ENCODE assay signal across 3 worm cellular contexts in genomic region chrIII:10123586-10124233, ce11.
TF ChIP-seq lines count a peak whose summit lies in the region.

TSS of gene ttll-4 (plus strand) at chrIII:10124183.

TF ChIP-seq in whole organism, L1 larva, 84 proteins besides CTCF, POLR2A, EP300 and RAD21 (continued from another document and continues in another):
- TF ChIP-seq pqm-1 (tag; optimal IDR thresholded peaks at IDR 0.05; lab: Kevin White, UChicago) (no peak), hlh-17 (GFP tag; optimal IDR thresholded peaks at IDR 0.05; lab: Kevin White, UChicago; ENCODE audit: borderline replicate concordance) (no peak), nhr-12 (tag; optimal IDR thresholded peaks at IDR 0.05; lab: Kevin White, UChicago) (no peak), ceh-90 (tag; optimal IDR thresholded peaks at IDR 0.05; lab: Kevin White, UChicago) (no peak), nhr-77 (tag; optimal IDR thresholded peaks at IDR 0.05; lab: Kevin White, UChicago) (no peak), C16A3.4 (tag; optimal IDR thresholded peaks at IDR 0.05; lab: Kevin White, UChicago) (no peak), ceh-82 (tag; optimal IDR thresholded peaks at IDR 0.05; lab: Kevin White, UChicago) (peak; percentile 34 to 53 (median 46)), mab-9 (GFP tag; IDR thresholded peaks at IDR 0.05; lab: Robert Waterston, UW) (peak; percentile 58; the same call in 1 of the 2 replicates), nhr-85 (tag; lab: Kevin White, UChicago) (no peak), unc-98 (GFP tag; IDR thresholded peaks at IDR 0.05; lab: Robert Waterston, UW) (peak; percentile 72), unc-130 (tag; optimal IDR thresholded peaks at IDR 0.05; lab: Kevin White, UChicago) (no peak), Y116A8C.19 (tag; optimal IDR thresholded peaks at IDR 0.05; lab: Kevin White, UChicago; ENCODE audit: borderline replicate concordance) (no peak), dpl-1 (GFP tag; optimal IDR thresholded peaks at IDR 0.05; lab: Kevin White, UChicago) (peak in 2 of 3 experiments; percentile 0 to 48), irx-1 (tag; optimal IDR thresholded peaks at IDR 0.05; lab: Kevin White, UChicago) (no peak), lin-14 (GFP tag; optimal IDR thresholded peaks at IDR 0.05; lab: Kevin White, UChicago) (peak; percentile 82), unc-62 (GFP tag; optimal IDR thresholded peaks at IDR 0.05; lab: Kevin White, UChicago) (no peak), zip-4 (GFP tag; optimal IDR thresholded peaks at IDR 0.05; lab: Kevin White, UChicago) (no peak), nhr-11 (tag; optimal IDR thresholded peaks at IDR 0.05; lab: Kevin White, UChicago) (no peak), fkh-4 (tag; optimal IDR thresholded peaks at IDR 0.05; lab: Kevin White, UChicago; ENCODE audit: borderline replicate concordance) (peak; percentile 29), C34B4.2 (tag; optimal IDR thresholded peaks at IDR 0.05; lab: Kevin White, UChicago) (no peak), sox-4 (tag; optimal IDR thresholded peaks at IDR 0.05; lab: Kevin White, UChicago) (no peak), vab-15 (tag; optimal IDR thresholded peaks at IDR 0.05; lab: Kevin White, UChicago) (peak; percentile 34), lsy-2 (tag; optimal IDR thresholded peaks at IDR 0.05; lab: Kevin White, UChicago) (peak; percentile 43 to 55), nhr-19 (GFP tag; conservative IDR thresholded peaks at IDR 0.05; lab: Robert Waterston, UW) (peak; percentile 61), C04F5.9 (tag; optimal IDR thresholded peaks at IDR 0.05; lab: Kevin White, UChicago) (no peak), unc-30 (tag; optimal IDR thresholded peaks at IDR 0.05; lab: Kevin White, UChicago) (no peak), snpc-4 (tag; optimal IDR thresholded peaks at IDR 0.05; lab: Kevin White, UChicago) (no peak), xbp-1 (tag; optimal IDR thresholded peaks at IDR 0.05; lab: Kevin White, UChicago) (peak; percentile 57), pag-3 (tag; optimal IDR thresholded peaks at IDR 0.05; lab: Kevin White, UChicago; ENCODE audit: borderline replicate concordance, insufficient read depth) (no peak), sptf-1 (tag; optimal IDR thresholded peaks at IDR 0.05; lab: Kevin White, UChicago) (no peak), fos-1 (tag; optimal IDR thresholded peaks at IDR 0.05; lab: Kevin White, UChicago) (no peak), ceh-63 (GFP tag; optimal IDR thresholded peaks at IDR 0.05; lab: Kevin White, UChicago) (no peak), egl-27 (tag; optimal IDR thresholded peaks at IDR 0.05; lab: Kevin White, UChicago) (no peak), nhr-28 (tag; optimal IDR thresholded peaks at IDR 0.05; lab: Kevin White, UChicago) (no peak), tbx-2 (tag; optimal IDR thresholded peaks at IDR 0.05; lab: Kevin White, UChicago) (peak; percentile 59), sup-37 (GFP tag; optimal IDR thresholded peaks at IDR 0.05; lab: Kevin White, UChicago) (no peak), aly-2 (tag; optimal IDR thresholded peaks at IDR 0.05; lab: Kevin White, UChicago) (no peak), dsc-1 (tag; optimal IDR thresholded peaks at IDR 0.05; lab: Kevin White, UChicago) (peak; percentile 71), F16B12.6 (tag; optimal IDR thresholded peaks at IDR 0.05; lab: Kevin White, UChicago) (no peak), unc-86 (tag; optimal IDR thresholded peaks at IDR 0.05; lab: Kevin White, UChicago) (peak; percentile 72), egl-13 (tag; optimal IDR thresholded peaks at IDR 0.05; lab: Kevin White, UChicago) (peak; percentile 59), fkh-8 (tag; optimal IDR thresholded peaks at IDR 0.05; lab: Kevin White, UChicago) (peak; percentile 56), hlh-4 (tag; optimal IDR thresholded peaks at IDR 0.05; lab: Kevin White, UChicago) (no peak), fkh-10 (GFP tag; optimal IDR thresholded peaks at IDR 0.05; lab: Kevin White, UChicago) (peak; percentile 48), ces-1 (GFP tag; optimal IDR thresholded peaks at IDR 0.05; lab: Kevin White, UChicago) (no peak)

TF ChIP-seq in whole organism, L3 larva, 47 proteins besides CTCF, POLR2A, EP300 and RAD21 (continued from another document):
- TF ChIP-seq tbx-2 (tag; optimal IDR thresholded peaks at IDR 0.05; lab: Kevin White, UChicago): no peak
- TF ChIP-seq mml-1 (tag; optimal IDR thresholded peaks at IDR 0.05; lab: Kevin White, UChicago): no peak
- no peak for TF ChIP-seq fkh-10 (GFP tag; optimal IDR thresholded peaks at IDR 0.05; lab: Kevin White, UChicago)
- TF ChIP-seq pha-4 (tag; optimal IDR thresholded peaks at IDR 0.05; lab: Kevin White, UChicago): no peak
- no peak for TF ChIP-seq egl-5 (tag; optimal IDR thresholded peaks at IDR 0.05; lab: Kevin White, UChicago)
- TF ChIP-seq ceh-82 (tag; optimal IDR thresholded peaks at IDR 0.05; lab: Kevin White, UChicago): no peak
- TF ChIP-seq lin-39 (tag; optimal IDR thresholded peaks at IDR 0.05; lab: Kevin White, UChicago): peak; percentile 9

TF ChIP-seq in whole organism, young adult, 124 proteins besides CTCF, POLR2A, EP300 and RAD21 (continued from another document):
- TF ChIP-seq Y95B8A.8 (GFP tag; IDR thresholded peaks at IDR 0.05; lab: Robert Waterston, UW) (peak; percentile 31; the same call in 1 of the 2 replicates), tlf-1 (GFP tag; optimal IDR thresholded peaks at IDR 0.05; lab: Kevin White, UChicago) (no peak), Y53G8AR.9 (GFP tag; conservative IDR thresholded peaks at IDR 0.05; lab: Robert Waterston, UW) (no peak), K12H6.12 (tag; optimal IDR thresholded peaks at IDR 0.05; lab: Kevin White, UChicago) (peak; percentile 22), C06A6.2 (GFP tag; conservative IDR thresholded peaks at IDR 0.05; lab: Robert Waterston, UW) (peak; percentile 60; the same call in 1 of the 2 replicates), nfya-2 (GFP tag; IDR thresholded peaks at IDR 0.05; lab: Robert Waterston, UW) (no peak), B0336.3 (GFP tag; IDR thresholded peaks at IDR 0.05; lab: Robert Waterston, UW) (no peak), attf-3 (GFP tag; conservative IDR thresholded peaks at IDR 0.05; lab: Robert Waterston, UW) (peak; percentile 48; the same call in 1 of the 2 replicates), Y53F4B.3 (GFP tag; IDR thresholded peaks at IDR 0.05; lab: Robert Waterston, UW) (no peak), snpc-4 (GFP tag; optimal IDR thresholded peaks at IDR 0.05; lab: Kevin White, UChicago) (peak; percentile 19), snpc-4 (tag; optimal IDR thresholded peaks at IDR 0.05; lab: Kevin White, UChicago) (no peak), attf-5 (GFP tag; optimal IDR thresholded peaks at IDR 0.05; lab: Kevin White, UChicago) (peak; percentile 47), T07F8.4 (tag; optimal IDR thresholded peaks at IDR 0.05; lab: Kevin White, UChicago) (no peak), hmg-20 (GFP tag; IDR thresholded peaks at IDR 0.05; lab: Robert Waterston, UW) (0 out of 2 replicates have a peak, but pooled peaks have one; percentile 23), chd-7 (tag; optimal IDR thresholded peaks at IDR 0.05; lab: Kevin White, UChicago) (peak; percentile 6), nhr-120 (GFP tag; IDR thresholded peaks at IDR 0.05; lab: Robert Waterston, UW) (no peak), tbx-9 (tag; optimal IDR thresholded peaks at IDR 0.05; lab: Kevin White, UChicago; ENCODE audit: borderline replicate concordance) (no peak), atf-7 (tag; optimal IDR thresholded peaks at IDR 0.05; lab: Kevin White, UChicago) (no peak), unc-130 (GFP tag; optimal IDR thresholded peaks at IDR 0.05; lab: Kevin White, UChicago) (peak; percentile 23), pha-4 (tag; optimal IDR thresholded peaks at IDR 0.05; lab: Kevin White, UChicago) (no peak), attf-6 (GFP tag; IDR thresholded peaks at IDR 0.05; lab: Robert Waterston, UW) (0 out of 2 replicates have a peak, but pooled peaks have one; percentile 11), pbrm-1 (GFP tag; IDR thresholded peaks at IDR 0.05; lab: Robert Waterston, UW) (peak; percentile 45; the same call in 1 of the 2 replicates), bed-2 (GFP tag; IDR thresholded peaks at IDR 0.05; lab: Robert Waterston, UW) (0 out of 2 replicates have a peak, but pooled peaks have one; percentile 70), rcor-1 (GFP tag; IDR thresholded peaks at IDR 0.05; lab: Robert Waterston, UW) (peak; percentile 63; the same call in 1 of the 2 replicates), nhr-179 (tag; optimal IDR thresholded peaks at IDR 0.05; lab: Kevin White, UChicago) (no peak), ceh-91 (GFP tag; IDR thresholded peaks at IDR 0.05; lab: Robert Waterston, UW) (peak; percentile 46; the same call in 1 of the 2 replicates)
